Fruit fly (Drosophila melanogaster) whole organism, wandering third instar larva: ENCODE results near the gene CG15484.

Source experiments
- Abd-B ChIP-seq: fragments of >200 bp; optimal IDR thresholded peaks from 2 replicates; lab custom pipeline; 2017; ENCODE audit warnings: missing biosample characterization, missing genetic modification characterization
- CG32264 ChIP-seq: fragments of 200-800 bp; sonication (Bioruptor generic); optimal IDR thresholded peaks from 2 replicates; lab custom pipeline; 2016; ENCODE audit warnings: missing biosample characterization, missing genetic modification characterization
- CG9705 ChIP-seq: fragments of 200-800 bp; sonication (Bioruptor generic); optimal IDR thresholded peaks from 2 replicates; lab custom pipeline; 2018; ENCODE audit warnings: missing biosample characterization, mild to moderate bottlenecking, missing genetic modification characterization
- CrebA ChIP-seq: fragments of 200-800 bp; sonication (Bioruptor generic); optimal IDR thresholded peaks from 2 replicates; lab custom pipeline; 2016; ENCODE audit warnings: missing biosample characterization, mild to moderate bottlenecking, missing genetic modification characterization, borderline replicate concordance
- Dif ChIP-seq: fragments of 200-275, 200-300 bp; sonication (Bioruptor generic); optimal IDR thresholded peaks from 2 replicates; lab custom pipeline; 2018; ENCODE audit warnings: missing biosample characterization, missing genetic modification characterization; ENCODE audit not compliant: partially characterized antibody
- GATAd ChIP-seq: sonication (Bioruptor generic); optimal IDR thresholded peaks from 2 replicates; lab custom pipeline; 2016; ENCODE audit warnings: missing biosample characterization, missing genetic modification characterization
- Hnf4 ChIP-seq: fragments of 200-800 bp; sonication (Bioruptor generic); optimal IDR thresholded peaks from 2 replicates; lab custom pipeline; 2016; ENCODE audit warnings: missing biosample characterization, mild to moderate bottlenecking, missing genetic modification characterization
- Hr78 ChIP-seq: fragments of >200 bp; optimal IDR thresholded peaks from 2 replicates; lab custom pipeline; 2017; ENCODE audit warnings: missing biosample characterization, missing genetic modification characterization
- Hr83 ChIP-seq: fragments of 200-300 bp; sonication (Bioruptor generic); optimal IDR thresholded peaks from 2 replicates; lab custom pipeline; 2016; ENCODE audit warnings: missing biosample characterization, mild to moderate bottlenecking, missing genetic modification characterization, moderate library complexity; ENCODE audit not compliant: poor library complexity, severe bottlenecking
- Jra ChIP-seq: sonication (Bioruptor generic); optimal IDR thresholded peaks from 2 replicates; lab custom pipeline; 2016; ENCODE audit warnings: missing biosample characterization, missing genetic modification characterization
- Mio ChIP-seq: sonication (Bioruptor generic); optimal IDR thresholded peaks from 2 replicates; lab custom pipeline; 2016; ENCODE audit warnings: missing biosample characterization, missing genetic modification characterization
- Myc ChIP-seq: fragments of >200 bp; optimal IDR thresholded peaks from 2 replicates; lab custom pipeline; 2017
- N ChIP-seq: fragments of >200 bp; optimal IDR thresholded peaks from 2 replicates; lab custom pipeline; 2018; ENCODE audit warnings: missing biosample characterization, missing external identifiers, missing genetic modification characterization
- Rel ChIP-seq, 2 experiments: fragments of 200-800 bp; sonication (Bioruptor generic) in 1 of 2; optimal IDR thresholded peaks; 2 replicates in 1 of 2; 3 replicates in 1 of 2; lab custom pipeline; 2016 to 2019; ENCODE audit warnings: mild to moderate bottlenecking in 2 of 2, missing biosample characterization in 2 of 2, missing genetic modification characterization in 2 of 2, moderate library complexity in 1 of 2
- br ChIP-seq: fragments of 200-800 bp; sonication (Bioruptor generic); optimal IDR thresholded peaks from 2 replicates; lab custom pipeline; 2016; ENCODE audit warnings: missing biosample characterization, missing genetic modification characterization
- brk ChIP-seq: fragments of 200-800 bp; sonication (Bioruptor generic); optimal IDR thresholded peaks from 2 replicates; lab custom pipeline; 2016; ENCODE audit warnings: missing biosample characterization, mild to moderate bottlenecking, missing genetic modification characterization
- dl ChIP-seq, 2 experiments: fragments of 175-275, 200-275 bp in 1 of 2; fragments of 200-275 bp in 1 of 2; sonication (Bioruptor generic); optimal IDR thresholded peaks; lab custom pipeline; 2018; ENCODE audit warnings: mild to moderate bottlenecking in 2 of 2, missing biosample characterization in 2 of 2, missing genetic modification characterization in 2 of 2, moderate library complexity in 2 of 2; ENCODE audit not compliant: partially characterized antibody in 2 of 2, insufficient read depth in 1 of 2
- dmrt93B ChIP-seq: fragments of 200-800 bp; sonication (Bioruptor generic); optimal IDR thresholded peaks from 2 replicates; lab custom pipeline; 2018; ENCODE audit warnings: missing biosample characterization, mild to moderate bottlenecking, missing genetic modification characterization
- dsf ChIP-seq: sonication (Bioruptor generic); optimal IDR thresholded peaks from 2 replicates; lab custom pipeline; 2016; ENCODE audit warnings: missing biosample characterization, missing genetic modification characterization, borderline replicate concordance
- foxo ChIP-seq, 2 experiments: fragments of 200-800 bp; sonication (Bioruptor generic); optimal IDR thresholded peaks; 2 replicates in 1 of 2; 3 replicates in 1 of 2; lab custom pipeline; 2016 to 2017; ENCODE audit warnings: missing biosample characterization in 2 of 2, missing genetic modification characterization in 2 of 2
- fru ChIP-seq: fragments of 200-800 bp; sonication (Bioruptor generic); optimal IDR thresholded peaks from 3 replicates; lab custom pipeline; 2016; ENCODE audit warnings: missing biosample characterization, mild to moderate bottlenecking, missing genetic modification characterization
- h ChIP-seq: fragments of 200-800 bp; sonication (Bioruptor generic); optimal IDR thresholded peaks from 3 replicates; lab custom pipeline; 2016; ENCODE audit warnings: missing biosample characterization, mild to moderate bottlenecking, missing genetic modification characterization
- jim ChIP-seq: fragments of 175-275, 200-325 bp; sonication (Bioruptor generic); optimal IDR thresholded peaks from 2 replicates; lab custom pipeline; 2016; ENCODE audit warnings: missing biosample characterization, mild to moderate bottlenecking, missing genetic modification characterization
- lola ChIP-seq: fragments of >200 bp; optimal IDR thresholded peaks from 2 replicates; lab custom pipeline; 2017; ENCODE audit warnings: missing biosample characterization, missing genetic modification characterization
- pan ChIP-seq: fragments of >200 bp; optimal IDR thresholded peaks from 2 replicates; lab custom pipeline; 2017
- psq ChIP-seq: fragments of 200-800 bp; sonication (Bioruptor generic); optimal IDR thresholded peaks from 3 replicates; lab custom pipeline; 2017; ENCODE audit warnings: missing biosample characterization, mild to moderate bottlenecking, missing genetic modification characterization, moderate library complexity
- sage ChIP-seq: fragments of 200-800 bp; sonication (Bioruptor generic); optimal IDR thresholded peaks from 2 replicates; lab custom pipeline; 2016; ENCODE audit warnings: missing biosample characterization, mild to moderate bottlenecking, missing genetic modification characterization
- sv ChIP-seq: fragments of 200-800 bp; sonication (Bioruptor generic); optimal IDR thresholded peaks from 3 replicates; lab custom pipeline; 2016; ENCODE audit warnings: missing biosample characterization, missing genetic modification characterization
- usp ChIP-seq: fragments of >200 bp; optimal IDR thresholded peaks from 2 replicates; lab custom pipeline; 2017; ENCODE audit warnings: missing biosample characterization, missing genetic modification characterization
- woc ChIP-seq: sonication (Bioruptor generic); optimal IDR thresholded peaks from 2 replicates; lab custom pipeline; 2016; ENCODE audit warnings: missing biosample characterization, mild to moderate bottlenecking, missing genetic modification characterization

Gene CG15484

DNA sequence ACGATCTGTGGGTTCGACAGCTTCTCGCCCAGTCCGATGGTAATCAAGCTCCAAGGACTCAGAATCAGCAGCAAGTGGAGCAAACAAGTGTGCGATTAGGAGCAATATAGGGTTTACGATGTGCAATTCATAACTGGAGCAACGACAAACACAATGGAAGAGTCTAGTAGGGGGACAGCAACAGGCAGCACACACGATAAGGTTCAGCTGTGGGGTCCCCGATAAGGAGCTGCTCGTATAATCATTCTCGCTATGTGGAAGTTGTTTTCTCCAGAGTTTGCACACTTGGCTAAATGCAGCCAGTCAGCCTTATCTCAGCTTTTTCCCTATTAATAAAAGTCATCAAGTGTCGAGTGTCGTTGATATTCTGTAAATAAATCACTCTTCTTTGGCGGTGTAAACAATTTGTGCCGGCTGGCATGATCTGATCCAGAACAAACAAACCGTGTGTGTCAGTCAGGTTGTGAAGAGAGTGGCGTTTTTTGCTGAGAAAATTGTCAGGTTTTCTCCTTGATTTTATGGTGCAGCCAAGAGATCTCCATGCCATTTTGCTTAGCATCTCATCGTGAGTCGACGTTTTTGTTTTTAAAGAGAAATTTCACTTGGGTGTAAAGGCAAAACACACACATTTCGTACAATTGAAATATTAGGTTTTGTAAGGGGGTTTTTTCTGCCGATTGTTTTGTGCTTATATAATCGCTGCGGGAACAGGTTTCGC lies 12.4 kb upstream of the CG15484 start:
- TF ChIP-seq Hr78 (GFP tag; lab: Kevin White, UChicago) (no peak), h (GFP tag; lab: Kevin White, UChicago) (peak; percentile 57), Rel (GFP tag; optimal IDR thresholded peaks at IDR 0.05; lab: Kevin White, UChicago) (no peak), Rel (tag; optimal IDR thresholded peaks at IDR 0.05; lab: Kevin White, UChicago) (peak; percentile 80), br (GFP tag; lab: Kevin White, UChicago) (peak; percentile 57)

DNA sequence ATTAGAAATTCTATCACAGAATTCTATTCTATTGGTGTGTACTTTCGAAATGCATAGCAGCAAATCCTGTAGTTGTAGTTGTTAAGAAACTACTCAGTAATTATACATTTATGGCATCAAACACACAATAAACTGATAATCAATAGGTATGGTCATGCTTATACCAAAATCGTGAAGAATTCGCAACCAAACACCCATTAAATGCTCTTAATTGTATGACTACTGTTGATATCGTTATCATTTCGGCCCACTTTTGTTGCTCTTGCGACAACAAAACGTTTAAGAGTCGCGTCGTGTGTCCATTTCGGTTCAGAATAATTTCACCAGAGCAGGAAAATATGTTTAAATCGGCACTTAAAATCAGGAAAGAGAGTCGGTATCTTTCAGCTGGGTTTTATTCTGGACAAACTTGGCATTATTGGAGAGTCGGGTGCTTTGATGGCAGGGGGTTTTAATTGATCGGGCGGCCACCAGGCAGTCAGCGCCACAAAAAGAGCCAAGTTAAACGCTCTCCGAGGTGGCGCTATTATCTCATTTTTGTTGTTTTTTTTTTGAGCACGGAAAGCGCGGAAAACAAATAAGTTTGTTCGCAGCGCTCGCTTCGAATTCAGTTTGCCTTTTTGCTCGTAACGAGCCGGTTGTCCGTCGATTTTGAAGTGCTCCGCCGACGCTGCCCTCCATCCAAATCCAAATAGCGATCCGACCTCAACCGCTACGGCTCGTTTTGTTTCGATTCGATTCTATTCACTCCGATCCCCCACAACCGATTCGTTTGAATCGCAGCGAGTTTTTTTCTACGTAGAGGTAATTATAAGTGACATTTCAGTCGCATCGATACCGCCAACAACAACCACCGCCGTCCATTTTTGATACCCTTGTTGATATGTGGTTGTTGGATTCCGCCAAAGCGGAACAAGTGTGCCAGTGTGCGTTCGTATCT lies 11.2 kb upstream of the CG15484 start, which contains the start of gene MRP:
Gene MRP, plus strand, starts transcription at position 609 of the 940 bp plus-strand sequence.
- TF ChIP-seq Rel (GFP tag; optimal IDR thresholded peaks at IDR 0.05; lab: Kevin White, UChicago): no peak
- peak; percentile 47 for TF ChIP-seq Rel (tag; optimal IDR thresholded peaks at IDR 0.05; lab: Kevin White, UChicago)
- TF ChIP-seq Hr78 (GFP tag; lab: Kevin White, UChicago): no peak

DNA sequence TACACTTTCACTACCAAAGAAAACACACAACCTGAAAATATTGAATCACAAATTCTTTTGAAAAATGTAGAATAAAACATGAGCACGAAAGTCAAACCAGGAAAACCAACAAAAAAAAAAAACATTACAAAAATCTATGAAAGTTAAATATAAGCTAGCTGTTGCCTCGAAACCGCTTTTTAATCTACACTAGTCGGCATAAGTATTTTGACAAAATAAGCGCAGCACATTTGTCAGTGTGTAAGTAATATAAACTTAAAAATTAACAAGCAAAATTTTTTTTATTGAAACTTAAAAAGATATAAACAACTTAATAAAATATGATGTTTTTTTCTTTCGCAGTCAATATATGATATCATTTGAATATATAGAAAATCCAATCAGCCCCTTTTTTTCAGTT lies 5.3 kb upstream of the CG15484 start, which contains the start of gene CG5787:
Gene CG5787, minus strand, starts transcription at position 101 of the 400 bp plus-strand sequence.
- TF ChIP-seq lola (GFP tag; lab: Kevin White, UChicago) (no peak), Abd-B (GFP tag; lab: Kevin White, UChicago) (no peak), Hr78 (GFP tag; lab: Kevin White, UChicago) (no peak), dl (GFP tag; optimal IDR thresholded peaks at IDR 0.05; lab: Kevin White, UChicago; ENCODE audit: insufficient read depth in 1 of 2, partially characterized antibody in 2 of 2) (no peak), Mio (GFP tag; lab: Kevin White, UChicago) (no peak), CG9705 (no peak), usp (no peak), pan (no peak), GATAd (GFP tag; lab: Kevin White, UChicago) (no peak), Myc (no peak), woc (GFP tag; lab: Kevin White, UChicago) (no peak), sage (GFP tag; lab: Kevin White, UChicago) (no peak), Hr83 (GFP tag; lab: Kevin White, UChicago) (no peak), fru (GFP tag; lab: Kevin White, UChicago) (no peak), psq (no peak), Dif (GFP tag; lab: Kevin White, UChicago) (no peak), jim (no peak), h (GFP tag; lab: Kevin White, UChicago) (no peak), Jra (no peak)
- TF ChIP-seq, all 38 proteins: peak for 0

DNA sequence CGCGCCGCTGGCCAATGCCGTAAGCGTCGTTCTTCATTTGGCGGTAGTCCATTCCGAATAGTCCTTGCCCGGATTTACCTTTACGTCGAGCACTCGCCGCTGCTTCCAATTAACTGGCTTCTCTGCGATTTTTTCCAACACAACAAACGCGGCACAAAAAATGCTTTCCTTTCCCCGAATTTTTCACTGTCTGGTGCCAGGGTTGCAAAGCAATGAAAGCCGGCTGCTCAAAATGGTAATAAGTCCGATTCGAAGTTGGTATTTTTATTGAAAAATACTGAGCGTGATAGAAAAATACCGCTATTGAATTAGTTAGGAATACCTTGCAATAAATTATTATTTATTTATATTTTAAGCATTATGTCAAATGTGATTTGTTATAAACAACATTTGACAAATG lies 4.7 kb upstream of the CG15484 start:
- TF ChIP-seq sv (GFP tag; lab: Kevin White, UChicago) (no peak), Dif (GFP tag; lab: Kevin White, UChicago) (no peak), dsf (GFP tag; lab: Kevin White, UChicago) (no peak), CG32264 (no peak)

DNA sequence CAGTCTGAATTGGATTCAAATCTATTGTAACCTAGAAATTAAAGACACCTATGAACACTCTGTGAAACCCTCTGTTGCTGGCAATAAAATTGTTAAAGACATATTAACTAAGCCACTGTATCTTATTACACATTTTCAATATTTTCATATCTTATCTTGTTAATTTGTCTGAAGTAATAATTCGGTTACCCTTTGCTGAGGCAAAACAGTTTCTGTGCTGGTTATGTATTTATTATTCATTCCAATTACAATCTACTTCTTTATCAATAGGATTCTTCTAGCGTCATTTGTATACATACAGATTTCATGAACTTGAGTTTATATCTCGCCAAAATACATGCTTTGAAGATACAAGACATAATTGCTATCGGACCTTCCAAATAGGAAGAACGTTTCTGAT lies 1.1 kb upstream of the CG15484 start:
- TF ChIP-seq Abd-B (GFP tag; lab: Kevin White, UChicago) (no peak), Mio (GFP tag; lab: Kevin White, UChicago) (no peak), dmrt93B (no peak), foxo (GFP tag; optimal IDR thresholded peaks at IDR 0.05; lab: Kevin White, UChicago) (no peak), br (GFP tag; lab: Kevin White, UChicago) (no peak), h (GFP tag; lab: Kevin White, UChicago) (no peak), Hnf4 (GFP tag; lab: Kevin White, UChicago) (no peak), Hr78 (GFP tag; lab: Kevin White, UChicago) (no peak), pan (no peak), N (GFP tag; lab: Kevin White, UChicago) (no peak), Rel (GFP tag; optimal IDR thresholded peaks at IDR 0.05; lab: Kevin White, UChicago) (no peak), Rel (tag; optimal IDR thresholded peaks at IDR 0.05; lab: Kevin White, UChicago) (no peak), jim (no peak), dsf (GFP tag; lab: Kevin White, UChicago) (no peak), Dif (GFP tag; lab: Kevin White, UChicago) (no peak), CrebA (no peak), dl (GFP tag; optimal IDR thresholded peaks at IDR 0.05; lab: Kevin White, UChicago; ENCODE audit: insufficient read depth in 1 of 2, partially characterized antibody in 2 of 2) (no peak), brk (GFP tag; lab: Kevin White, UChicago) (no peak), GATAd (GFP tag; lab: Kevin White, UChicago) (no peak)
